Fruit fly (Drosophila melanogaster) whole organism, embryonic: Measurements from ENCODE around the gene osk.

Experiments
- Atf3 ChIP-seq: fragments of 200-800 bp; sonication (Bioruptor generic); optimal IDR thresholded peaks from 3 replicates; lab custom pipeline; 2016; ENCODE audit warnings: missing biosample characterization, missing genetic modification characterization
- CG10267 ChIP-seq: fragments of 200-800 bp; sonication (Bioruptor generic); optimal IDR thresholded peaks from 2 replicates; lab custom pipeline; 2018; ENCODE audit warnings: missing biosample characterization, mild to moderate bottlenecking, missing genetic modification characterization, moderate library complexity
- CG10321 ChIP-seq: fragments of 200-800 bp; sonication (Bioruptor generic); IDR thresholded peaks from 2 replicates; pipeline ENCODE4 v1.3.6; 2022; ENCODE audit warnings: missing biosample characterization, missing genetic modification characterization
- CG10462 ChIP-seq: fragments of 200-800 bp; sonication (Bioruptor generic); optimal IDR thresholded peaks from 2 replicates; lab custom pipeline; 2016; ENCODE audit warnings: missing biosample characterization, missing genetic modification characterization
- CG10654 ChIP-seq: fragments of 200-800 bp; sonication (Bioruptor generic); optimal IDR thresholded peaks from 2 replicates; lab custom pipeline; 2016; ENCODE audit warnings: missing biosample characterization, missing genetic modification characterization
- CG10979 ChIP-seq: fragments of 200-800 bp; sonication (Bioruptor generic); optimal IDR thresholded peaks from 2 replicates; lab custom pipeline; 2018; ENCODE audit warnings: missing biosample characterization, mild to moderate bottlenecking, missing genetic modification characterization, moderate library complexity
- CG11456 ChIP-seq: fragments of 200-800 bp; sonication (Bioruptor generic); IDR thresholded peaks from 3 replicates; pipeline ENCODE4 v1.3.6; 2022; ENCODE audit warnings: missing biosample characterization, missing genetic modification characterization
- CG11695 ChIP-seq: fragments of 200-800 bp; sonication (Bioruptor generic); IDR thresholded peaks from 3 replicates; pipeline ENCODE4 v1.3.6; 2022; ENCODE audit warnings: missing biosample characterization, missing genetic modification characterization
- CG11723 ChIP-seq: fragments of 200-800 bp; sonication (Bioruptor generic); optimal IDR thresholded peaks from 2 replicates; lab custom pipeline; 2017; ENCODE audit warnings: missing biosample characterization, mild to moderate bottlenecking, missing genetic modification characterization
- CG1233 ChIP-seq: fragments of 200-800 bp; sonication (Bioruptor generic); optimal IDR thresholded peaks from 4 replicates; lab custom pipeline; 2018; ENCODE audit warnings: missing biosample characterization, mild to moderate bottlenecking, missing genetic modification characterization
- CG13894 ChIP-seq: fragments of 200-800 bp; sonication (Bioruptor generic); optimal IDR thresholded peaks from 3 replicates; lab custom pipeline; 2018; ENCODE audit warnings: missing biosample characterization, mild to moderate bottlenecking, missing genetic modification characterization, moderate library complexity
- CG14441 ChIP-seq: fragments of 200-800 bp; sonication (Bioruptor generic); IDR thresholded peaks from 2 replicates; pipeline ENCODE4 v1.3.6; 2022; ENCODE audit warnings: missing biosample characterization, missing genetic modification characterization
- CG15073 ChIP-seq: fragments of 200-800 bp; sonication (Bioruptor generic); optimal IDR thresholded peaks from 2 replicates; lab custom pipeline; 2016; ENCODE audit warnings: missing biosample characterization, missing genetic modification characterization
- CG15696 ChIP-seq: fragments of 200-800 bp; sonication (Bioruptor generic); optimal IDR thresholded peaks from 2 replicates; lab custom pipeline; 2019; ENCODE audit warnings: missing biosample characterization, mild to moderate bottlenecking, missing genetic modification characterization, moderate library complexity
- CG16863 ChIP-seq: fragments of 200-800 bp; sonication (Bioruptor generic); optimal IDR thresholded peaks from 3 replicates; lab custom pipeline; 2016; ENCODE audit warnings: missing biosample characterization, missing genetic modification characterization
- CG2678 ChIP-seq: fragments of 200-800 bp; sonication (Bioruptor generic); optimal IDR thresholded peaks from 3 replicates; lab custom pipeline; 2019; ENCODE audit warnings: missing biosample characterization, mild to moderate bottlenecking, missing genetic modification characterization, moderate library complexity
- CG31365 ChIP-seq: fragments of 200-800 bp; sonication (Bioruptor generic); optimal IDR thresholded peaks from 2 replicates; lab custom pipeline; 2018; ENCODE audit warnings: missing biosample characterization, mild to moderate bottlenecking, missing genetic modification characterization
- CG7271 ChIP-seq: fragments of 200-800 bp; sonication (Bioruptor generic); optimal IDR thresholded peaks from 2 replicates; lab custom pipeline; 2018; ENCODE audit warnings: missing biosample characterization, mild to moderate bottlenecking, missing genetic modification characterization, moderate library complexity
- CG7745 ChIP-seq: fragments of 200-800 bp; sonication (Bioruptor generic); optimal IDR thresholded peaks from 2 replicates; lab custom pipeline; 2018; ENCODE audit warnings: missing biosample characterization, mild to moderate bottlenecking, missing genetic modification characterization, moderate library complexity
- Doc2 ChIP-seq: fragments of 200-800 bp; sonication (Bioruptor generic); IDR thresholded peaks from 2 replicates; pipeline ENCODE4 v1.3.6; 2022; ENCODE audit warnings: missing biosample characterization, missing genetic modification characterization
- Dref ChIP-seq: fragments of 200-800 bp; sonication (Bioruptor generic); IDR thresholded peaks from 2 replicates; pipeline ENCODE4 v1.3.6; 2022; ENCODE audit warnings: missing biosample characterization, missing genetic modification characterization
- GATAe ChIP-seq: fragments of 200-800 bp; sonication (Bioruptor generic); conservative IDR thresholded peaks from 2 replicates; pipeline ENCODE4 v1.3.6; 2022; ENCODE audit warnings: missing biosample characterization, missing genetic modification characterization
- Hr3 ChIP-seq: fragments of 200-800 bp; sonication (Bioruptor generic); optimal IDR thresholded peaks from 3 replicates; lab custom pipeline; 2016; ENCODE audit warnings: missing biosample characterization, missing genetic modification characterization
- Max ChIP-seq: fragments of 200-800 bp; sonication (Bioruptor generic); optimal IDR thresholded peaks from 2 replicates; lab custom pipeline; 2016; ENCODE audit warnings: missing biosample characterization, mild to moderate bottlenecking, missing genetic modification characterization
- Meics ChIP-seq: fragments of 200-800 bp; sonication (Bioruptor generic); optimal IDR thresholded peaks from 2 replicates; lab custom pipeline; 2017; ENCODE audit warnings: missing biosample characterization, mild to moderate bottlenecking, missing genetic modification characterization
- NC2α ChIP-seq: fragments of 200-800 bp; sonication (Bioruptor generic); optimal IDR thresholded peaks from 2 replicates; lab custom pipeline; 2016; ENCODE audit warnings: missing biosample characterization, missing genetic modification characterization
- NC2β ChIP-seq: fragments of 200-800 bp; sonication (Bioruptor generic); optimal IDR thresholded peaks from 2 replicates; lab custom pipeline; 2016; ENCODE audit warnings: missing biosample characterization, missing genetic modification characterization
- NFAT ChIP-seq: fragments of 200-800 bp; sonication (Bioruptor generic); IDR thresholded peaks from 2 replicates; pipeline ENCODE4 v1.3.6; 2022; ENCODE audit warnings: missing biosample characterization, missing genetic modification characterization
- PHDP ChIP-seq: fragments of 200-800 bp; sonication (Bioruptor generic); optimal IDR thresholded peaks from 3 replicates; lab custom pipeline; 2018; ENCODE audit warnings: missing biosample characterization, mild to moderate bottlenecking, missing genetic modification characterization, moderate library complexity
- TFAM ChIP-seq: fragments of 200-800 bp; sonication (Bioruptor generic); optimal IDR thresholded peaks from 2 replicates; lab custom pipeline; 2017; ENCODE audit warnings: missing biosample characterization, missing genetic modification characterization, inconsistent platforms
- chn ChIP-seq: fragments of 200-800 bp; sonication (Bioruptor generic); optimal IDR thresholded peaks from 2 replicates; lab custom pipeline; 2016; ENCODE audit warnings: missing biosample characterization, missing genetic modification characterization
- corto ChIP-seq: fragments of 200-800 bp; sonication (Bioruptor generic); optimal IDR thresholded peaks from 2 replicates; lab custom pipeline; 2016; ENCODE audit warnings: missing biosample characterization, mild to moderate bottlenecking, missing genetic modification characterization, moderate library complexity
- croc ChIP-seq: fragments of 200-800 bp; sonication (Bioruptor generic); conservative IDR thresholded peaks from 3 replicates; pipeline ENCODE4 v1.3.6; 2022; ENCODE audit warnings: missing biosample characterization, missing genetic modification characterization
- crp ChIP-seq, 2 experiments: fragments of 200-800 bp; sonication (Bioruptor generic); optimal IDR thresholded peaks; 2 replicates in 1 of 2; 3 replicates in 1 of 2; lab custom pipeline; 2017; ENCODE audit warnings: missing biosample characterization in 2 of 2, missing genetic modification characterization in 2 of 2, mild to moderate bottlenecking in 1 of 2, moderate library complexity in 1 of 2
- en ChIP-seq: fragments of 200-800 bp; sonication (Bioruptor generic); optimal IDR thresholded peaks from 2 replicates; lab custom pipeline; 2016; ENCODE audit warnings: missing biosample characterization, missing genetic modification characterization
- fd96Cb ChIP-seq: fragments of 200-800 bp; sonication (Bioruptor generic); optimal IDR thresholded peaks from 2 replicates; lab custom pipeline; 2018; ENCODE audit warnings: missing biosample characterization, mild to moderate bottlenecking, missing genetic modification characterization, moderate library complexity
- gt ChIP-seq: fragments of 200-800 bp; sonication (Bioruptor generic); IDR thresholded peaks from 2 replicates; pipeline ENCODE4 v1.3.6; 2022; ENCODE audit warnings: missing biosample characterization, missing genetic modification characterization
- ind ChIP-seq: fragments of 200-800 bp; sonication (Bioruptor generic); optimal IDR thresholded peaks from 3 replicates; lab custom pipeline; 2016; ENCODE audit warnings: missing biosample characterization, missing genetic modification characterization
- kay ChIP-seq: fragments of 200-800 bp; sonication (Bioruptor generic); optimal IDR thresholded peaks from 2 replicates; lab custom pipeline; 2016; ENCODE audit warnings: missing biosample characterization, missing genetic modification characterization
- nerfin-2 ChIP-seq: fragments of 200-800 bp; sonication (Bioruptor generic); IDR thresholded peaks from 2 replicates; pipeline ENCODE4 v1.3.6; 2022; ENCODE audit warnings: missing biosample characterization, missing genetic modification characterization; ENCODE audit not compliant: partially characterized antibody
- nmo ChIP-seq: fragments of 200-800 bp; sonication (Bioruptor generic); optimal IDR thresholded peaks from 2 replicates; lab custom pipeline; 2018; ENCODE audit warnings: missing biosample characterization, mild to moderate bottlenecking, missing genetic modification characterization, moderate library complexity
- oc ChIP-seq: fragments of 200-800 bp; sonication (Bioruptor generic); optimal IDR thresholded peaks from 2 replicates; lab custom pipeline; 2018; ENCODE audit warnings: missing biosample characterization, mild to moderate bottlenecking, missing genetic modification characterization, moderate library complexity
- pnt ChIP-seq: fragments of 200-800 bp; sonication (Bioruptor generic); optimal IDR thresholded peaks from 3 replicates; lab custom pipeline; 2016; ENCODE audit warnings: missing biosample characterization, missing genetic modification characterization
- sd ChIP-seq: fragments of 200-800 bp; sonication (Bioruptor generic); optimal IDR thresholded peaks from 3 replicates; lab custom pipeline; 2018; ENCODE audit warnings: missing biosample characterization, mild to moderate bottlenecking, missing genetic modification characterization, moderate library complexity
- sqz ChIP-seq: fragments of 200-800 bp; sonication (Bioruptor generic); optimal IDR thresholded peaks from 3 replicates; lab custom pipeline; 2018; ENCODE audit warnings: missing biosample characterization, mild to moderate bottlenecking, missing genetic modification characterization
- sr ChIP-seq: fragments of 200-800 bp; sonication (Bioruptor generic); IDR thresholded peaks from 3 replicates; pipeline ENCODE4 v1.3.6; 2022; ENCODE audit warnings: missing biosample characterization, missing genetic modification characterization
- stc ChIP-seq: fragments of 200-800 bp; sonication (Bioruptor generic); IDR thresholded peaks from 2 replicates; pipeline ENCODE4 v1.3.6; 2022; ENCODE audit warnings: missing biosample characterization, missing genetic modification characterization
- stwl ChIP-seq: fragments of 200-800 bp; sonication (Bioruptor generic); optimal IDR thresholded peaks from 3 replicates; lab custom pipeline; 2018; ENCODE audit warnings: missing biosample characterization, mild to moderate bottlenecking, missing genetic modification characterization, moderate library complexity
- unpg ChIP-seq: fragments of 200-800 bp; sonication (Bioruptor generic); optimal IDR thresholded peaks from 3 replicates; lab custom pipeline; 2018; ENCODE audit warnings: missing biosample characterization, mild to moderate bottlenecking, missing genetic modification characterization, moderate library complexity
- wor ChIP-seq: fragments of 200-800 bp; sonication (Bioruptor generic); IDR thresholded peaks from 2 replicates; pipeline ENCODE4 v1.3.6; 2022; ENCODE audit warnings: missing biosample characterization, missing genetic modification characterization

Gene osk

DNA sequence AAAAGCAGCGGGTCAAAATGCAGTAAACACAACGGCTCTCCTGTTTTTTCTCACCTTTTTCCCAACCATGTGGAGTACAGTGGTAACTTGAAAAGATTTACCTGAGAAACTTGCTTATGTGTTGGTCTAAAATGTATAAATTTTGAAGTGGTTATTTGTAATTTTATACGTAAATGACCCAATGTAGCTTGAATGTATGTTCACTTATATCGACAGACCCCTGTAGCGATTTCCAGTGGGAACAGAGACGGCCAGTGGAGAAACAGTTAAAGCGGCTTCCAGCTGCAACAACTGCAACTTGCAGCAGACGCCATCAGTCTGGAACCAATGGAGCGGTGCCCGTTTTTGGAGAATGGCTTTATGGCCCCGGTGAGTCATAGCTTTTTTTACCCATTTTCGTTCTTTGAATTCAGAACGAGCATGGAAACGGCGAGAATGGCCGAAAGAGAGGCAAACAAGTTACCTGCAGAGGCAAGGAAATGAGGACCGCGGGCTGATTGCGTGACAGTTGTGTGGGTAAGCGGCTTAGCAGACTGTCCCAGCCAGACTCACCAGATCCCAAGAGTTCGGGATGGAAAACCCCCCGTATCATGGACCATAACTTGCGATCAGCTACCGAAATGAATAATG, 8.9 kb upstream of the osk start (continued):
- TF ChIP-seq en (GFP tag; lab: Kevin White, UChicago) = peak; percentile 49
- TF ChIP-seq CG11456 (GFP tag; lab: Robert Waterston, UW) = peak; percentile 24; the same call in 1 of the 3 replicates
- TF ChIP-seq CG10321 (GFP tag; lab: Robert Waterston, UW) = no peak
- TF ChIP-seq pnt (GFP tag; lab: Kevin White, UChicago) = peak; percentile 56
- peak; percentile 94 for TF ChIP-seq CG10979 (tag; lab: Kevin White, UChicago)
- TF ChIP-seq unpg (GFP tag; lab: Kevin White, UChicago) = peak; percentile 71
- peak; percentile 52 for TF ChIP-seq corto (GFP tag; lab: Kevin White, UChicago)
- no peak for TF ChIP-seq crp (GFP tag; optimal IDR thresholded peaks at IDR 0.05; lab: Kevin White, UChicago)
- TF ChIP-seq stc (GFP tag; lab: Robert Waterston, UW) = peak; percentile 52; the same call in 1 of the 2 replicates
- TF ChIP-seq CG31365 (tag; lab: Kevin White, UChicago) = no peak
- TF ChIP-seq Hr3 = peak; percentile 5
- no peak for TF ChIP-seq CG10462
- peak; percentile 47 for TF ChIP-seq CG7745
- TF ChIP-seq NFAT (GFP tag; lab: Robert Waterston, UW) = no peak
- TF ChIP-seq Doc2 (GFP tag; lab: Robert Waterston, UW) = no peak
- TF ChIP-seq nmo (GFP tag; lab: Kevin White, UChicago) = peak; percentile 68
- TF ChIP-seq PHDP (tag; lab: Kevin White, UChicago) = peak; percentile 25
- no peak for TF ChIP-seq CG13894 (tag; lab: Kevin White, UChicago)
- peak; percentile 65 for TF ChIP-seq NC2β (GFP tag; lab: Kevin White, UChicago)
- peak; percentile 69 for TF ChIP-seq ind (GFP tag; lab: Kevin White, UChicago)
- TF ChIP-seq CG15696 (tag; lab: Kevin White, UChicago) = peak; percentile 73
- peak; percentile 85 for TF ChIP-seq fd96Cb (tag; lab: Kevin White, UChicago)
- no peak for TF ChIP-seq nerfin-2
- TF ChIP-seq CG10654 (GFP tag; lab: Kevin White, UChicago) = peak; percentile 24
- peak; percentile 11 for TF ChIP-seq CG11723 (GFP tag; lab: Kevin White, UChicago)
- TF ChIP-seq CG11695 (GFP tag; lab: Robert Waterston, UW) = peak; percentile 66; the same call in 2 of the 3 replicates
- TF ChIP-seq CG16863 (GFP tag; lab: Kevin White, UChicago) = peak; percentile 47
- no peak for TF ChIP-seq sd (tag; lab: Kevin White, UChicago)
- peak; percentile 43 for TF ChIP-seq TFAM
- TF ChIP-seq GATAe (GFP tag; lab: Robert Waterston, UW) = no peak
- TF ChIP-seq oc = peak; percentile 9
- TF ChIP-seq sr (GFP tag; lab: Robert Waterston, UW) = no peak
- no peak for TF ChIP-seq NC2α
- TF ChIP-seq gt = peak; percentile 68
- TF ChIP-seq CG1233 (GFP tag; lab: Kevin White, UChicago) = peak; percentile 81
- TF ChIP-seq CG14441 (GFP tag; lab: Robert Waterston, UW) = no peak; the same call in 1 of the 2 replicates
- TF ChIP-seq wor (GFP tag; lab: Robert Waterston, UW) = no peak
- peak; percentile 69 for TF ChIP-seq CG10267
- peak; percentile 58 for TF ChIP-seq CG2678 (tag; lab: Kevin White, UChicago)
- no peak for TF ChIP-seq CG15073 (GFP tag; lab: Kevin White, UChicago)
- peak; percentile 75 for TF ChIP-seq croc
- peak; percentile 57 for TF ChIP-seq chn (GFP tag; lab: Kevin White, UChicago)
- no peak for TF ChIP-seq kay (GFP tag; lab: Kevin White, UChicago)
- TF ChIP-seq Dref (GFP tag; lab: Robert Waterston, UW) = no peak
- TF ChIP-seq CG7271 (tag; lab: Kevin White, UChicago) = peak; percentile 80
- peak; percentile 30 for TF ChIP-seq stwl
- peak; percentile 88 for TF ChIP-seq sqz (GFP tag; lab: Kevin White, UChicago)
- peak; percentile 22 for TF ChIP-seq Atf3 (GFP tag; lab: Kevin White, UChicago)
- TF ChIP-seq Meics = no peak
- peak; percentile 35 for TF ChIP-seq Max (GFP tag; lab: Kevin White, UChicago)
